Worm (Caenorhabditis elegans) whole organism, L2 larva: ENCODE results near the gene nspb-10.

ENCODE experiments used
- aly-2 ChIP-seq: fragments of 150-350 bp; optimal IDR thresholded peaks from 2 replicates; lab custom pipeline; 2014; ENCODE audit warnings: missing biosample characterization, missing genetic modification characterization
- ama-1 ChIP-seq: fragments of 150-350 bp; optimal IDR thresholded peaks from 2 replicates; lab custom pipeline; 2018; ENCODE audit warnings: inconsistent platforms
- lsy-2 ChIP-seq, 2 experiments: fragments of 150-350 bp in 1 of 2; sonication (generic microtip) in 1 of 2; optimal IDR thresholded peaks; 2 replicates each; lab custom pipeline; 2014 to 2017; ENCODE audit warnings: missing biosample characterization in 2 of 2, missing genetic modification characterization in 2 of 2
- nhr-129 ChIP-seq: fragments of 150-350 bp; optimal IDR thresholded peaks from 2 replicates; lab custom pipeline; 2014; ENCODE audit warnings: missing biosample characterization, missing genetic modification characterization
- nhr-25 ChIP-seq: fragments of 150-350 bp; sonication (generic microtip); optimal IDR thresholded peaks from 3 replicates; lab custom pipeline; 2014; ENCODE audit warnings: missing biosample characterization, missing genetic modification characterization
- snpc-4 ChIP-seq: fragments of 150-350 bp; optimal IDR thresholded peaks from 2 replicates; lab custom pipeline; 2014; ENCODE audit warnings: missing biosample characterization, missing genetic modification characterization
- unc-39 ChIP-seq: fragments of 150-350 bp; optimal IDR thresholded peaks from 2 replicates; lab custom pipeline; 2014; ENCODE audit warnings: missing biosample characterization, missing genetic modification characterization
- unc-62 ChIP-seq: fragments of 150-350 bp; optimal IDR thresholded peaks from 2 replicates; lab custom pipeline; 2014; ENCODE audit warnings: missing biosample characterization, missing genetic modification reagents, missing genetic modification characterization

DNA sequence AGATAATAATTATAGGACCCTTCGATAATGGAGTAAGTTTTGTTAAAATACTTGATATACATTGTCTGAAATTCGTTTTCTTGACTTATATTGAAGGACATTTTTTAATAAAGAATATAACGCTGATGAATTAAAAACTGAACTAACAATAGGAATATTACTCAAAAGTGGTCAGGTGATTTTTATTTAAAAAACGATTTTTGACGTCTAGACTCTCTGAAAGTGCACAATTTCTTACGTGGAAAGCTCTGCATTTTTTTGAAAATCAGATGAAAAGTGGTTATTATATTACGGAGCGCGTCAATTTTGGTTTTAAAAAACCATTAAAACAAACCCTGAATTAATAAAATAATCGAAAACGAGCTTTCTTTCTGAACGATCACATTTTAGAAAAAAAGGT lies 48.7 kb upstream of the nspb-10 start, which contains the start of gene sre-13:
- no peak for TF ChIP-seq ama-1 (lab: Kevin White, UChicago)
- TF ChIP-seq unc-39 (tag; lab: Kevin White, UChicago), result no peak
- TF ChIP-seq unc-62 (GFP tag; lab: Kevin White, UChicago), result no peak
- no peak for TF ChIP-seq nhr-129 (tag; lab: Kevin White, UChicago)
- no peak for TF ChIP-seq aly-2
- TF ChIP-seq nhr-25, result no peak
- no peak for TF ChIP-seq lsy-2 (tag; optimal IDR thresholded peaks at IDR 0.05; lab: Kevin White, UChicago)
- no peak for TF ChIP-seq snpc-4 (tag; lab: Kevin White, UChicago)
